Fruit fly (Drosophila melanogaster) S2 (cell line): ENCODE measurements around the gene CG44325.

Experiments
- CG8478 ChIP-seq: fragments of >200 bp; optimal IDR thresholded peaks from 2 replicates; lab custom pipeline; 2018
- CTCF ChIP-seq, 2 experiments: fragments of >200 bp; optimal IDR thresholded peaks; 2 replicates each; lab custom pipeline; 2018

DNA sequence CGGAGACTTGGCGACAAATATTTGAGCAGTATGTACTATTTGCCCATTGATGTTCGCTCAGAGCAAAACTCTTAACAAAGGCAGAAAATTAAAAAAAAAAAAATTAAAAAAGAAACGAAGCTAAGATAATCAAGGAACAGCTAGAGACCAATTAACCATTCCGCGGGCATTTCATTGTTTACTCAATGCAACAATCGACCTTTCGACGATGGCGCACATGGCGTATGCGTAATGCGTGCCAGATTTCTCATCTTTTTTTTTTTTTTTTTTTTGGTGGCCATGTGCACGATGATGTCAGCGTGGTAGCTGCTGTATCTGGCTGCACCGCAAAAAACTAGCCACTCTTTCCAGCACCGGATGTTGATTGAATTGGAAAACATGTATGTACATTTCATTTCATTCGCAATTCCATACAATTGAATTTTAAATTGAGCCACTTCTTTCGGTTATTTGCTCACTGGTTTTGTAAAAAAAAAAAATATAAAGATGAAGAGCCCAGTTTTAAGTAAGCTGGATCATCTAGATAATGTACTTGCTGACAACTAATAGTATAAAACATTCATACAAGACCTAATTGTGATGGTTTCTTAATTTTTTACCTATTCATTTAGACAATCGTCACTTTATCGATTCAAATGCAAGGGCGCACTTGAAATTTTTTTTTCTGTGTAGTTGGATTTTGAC, 2.5 kb downstream of the CG44325 start:
- TF ChIP-seq CG8478 (lab: Kevin White, UChicago) (no peak), CTCF (optimal IDR thresholded peaks at IDR 0.05; lab: Kevin White, UChicago) (no peak)
